Fruit fly (Drosophila melanogaster) whole organism, prepupa: ENCODE results near the gene CG15200.

Source experiments
- CG11294 ChIP-seq: fragments of 200-800 bp; sonication (Bioruptor generic); IDR thresholded peaks from 2 replicates; pipeline ENCODE4 v1.3.6; 2022; ENCODE audit warnings: missing biosample characterization, missing genetic modification characterization
- CG1621 ChIP-seq: fragments of 200-800 bp; sonication (Bioruptor generic); optimal IDR thresholded peaks from 3 replicates; lab custom pipeline; 2018; ENCODE audit warnings: missing biosample characterization, mild to moderate bottlenecking, missing genetic modification characterization
- CG34406 ChIP-seq: fragments of 200-800 bp; sonication (Bioruptor generic); optimal IDR thresholded peaks from 3 replicates; lab custom pipeline; 2016; ENCODE audit warnings: missing biosample characterization, missing genetic modification characterization
- CG3919 ChIP-seq: fragments of 200-800 bp; sonication (Bioruptor generic); optimal IDR thresholded peaks from 3 replicates; lab custom pipeline; 2016; ENCODE audit warnings: missing biosample characterization, missing genetic modification characterization
- CG6276 ChIP-seq: fragments of 200-800 bp; sonication (Bioruptor generic); optimal IDR thresholded peaks from 2 replicates; lab custom pipeline; 2017; ENCODE audit warnings: missing biosample characterization, mild to moderate bottlenecking, missing genetic modification characterization
- CG6854 ChIP-seq: fragments of 200-800 bp; sonication (Bioruptor generic); optimal IDR thresholded peaks from 2 replicates; lab custom pipeline; 2017; ENCODE audit warnings: missing biosample characterization, mild to moderate bottlenecking, missing genetic modification characterization
- CG8119 ChIP-seq: fragments of 200-800 bp; sonication (Bioruptor generic); IDR thresholded peaks from 3 replicates; pipeline ENCODE4 v1.3.6; 2022; ENCODE audit warnings: missing biosample characterization, missing genetic modification characterization
- Hr38 ChIP-seq: sonication (Bioruptor generic); optimal IDR thresholded peaks from 2 replicates; lab custom pipeline; 2016; ENCODE audit warnings: missing biosample characterization, missing genetic modification characterization
- dac ChIP-seq: fragments of 200-800 bp; sonication (Bioruptor generic); optimal IDR thresholded peaks from 2 replicates; lab custom pipeline; 2017; ENCODE audit warnings: missing biosample characterization, mild to moderate bottlenecking, missing genetic modification characterization

dm6 chrX:11176073-11176472, 6.7 kb upstream of the CG15200 start:
- TF ChIP-seq CG6854 (GFP tag; lab: Kevin White, UChicago): no peak
- no peak for TF ChIP-seq dac (GFP tag; lab: Kevin White, UChicago)
- TF ChIP-seq CG1621: no peak
- no peak for TF ChIP-seq CG11294 (GFP tag; lab: Robert Waterston, UW)
- TF ChIP-seq Hr38: no peak
- TF ChIP-seq CG34406 (GFP tag; lab: Kevin White, UChicago): no peak
- no peak for TF ChIP-seq CG3919 (GFP tag; lab: Kevin White, UChicago)
- no peak for TF ChIP-seq CG6276 (GFP tag; lab: Kevin White, UChicago)
- TF ChIP-seq CG8119: no peak
